Fruit fly (Drosophila melanogaster) whole organism, embryonic: ENCODE results near the gene aop.

Experiments used
- CG10209 ChIP-seq: fragments of 200-800 bp; sonication (Bioruptor generic); optimal IDR thresholded peaks from 3 replicates; lab custom pipeline; 2017; ENCODE audit warnings: missing biosample characterization, mild to moderate bottlenecking, missing genetic modification characterization, missing genetic modification reagents
- CG10462 ChIP-seq: fragments of 200-800 bp; sonication (Bioruptor generic); optimal IDR thresholded peaks from 2 replicates; lab custom pipeline; 2016; ENCODE audit warnings: missing biosample characterization, missing genetic modification characterization
- CG11247 ChIP-seq: fragments of 200-800 bp; sonication (Bioruptor generic); IDR thresholded peaks from 2 replicates; pipeline ENCODE4 v1.3.6; 2022; ENCODE audit warnings: missing biosample characterization, missing genetic modification characterization
- CG12104 ChIP-seq: fragments of 200-800 bp; sonication (Bioruptor generic); optimal IDR thresholded peaks from 3 replicates; lab custom pipeline; 2016; ENCODE audit warnings: missing biosample characterization, missing genetic modification characterization
- CG12155 ChIP-seq: fragments of 200-800 bp; sonication (Bioruptor generic); optimal IDR thresholded peaks from 3 replicates; lab custom pipeline; 2016; ENCODE audit warnings: missing biosample characterization, missing genetic modification characterization
- CG12391 ChIP-seq: fragments of 200-800 bp; sonication (Bioruptor generic); optimal IDR thresholded peaks from 3 replicates; lab custom pipeline; 2018; ENCODE audit warnings: missing biosample characterization, mild to moderate bottlenecking, missing genetic modification characterization, moderate library complexity
- CG2202 ChIP-seq: fragments of 200-800 bp; sonication (Bioruptor generic); optimal IDR thresholded peaks from 2 replicates; lab custom pipeline; 2018; ENCODE audit warnings: missing biosample characterization, mild to moderate bottlenecking, missing genetic modification characterization
- CG30403 ChIP-seq: fragments of 200-800 bp; sonication (Bioruptor generic); optimal IDR thresholded peaks from 3 replicates; lab custom pipeline; 2016; ENCODE audit warnings: missing biosample characterization, missing genetic modification characterization
- CG31388 ChIP-seq: fragments of 200-800 bp; sonication (Bioruptor generic); optimal IDR thresholded peaks from 2 replicates; lab custom pipeline; 2016; ENCODE audit warnings: missing biosample characterization, missing genetic modification characterization
- CG31441 ChIP-seq: fragments of 200-800 bp; sonication (Bioruptor generic); IDR thresholded peaks from 2 replicates; pipeline ENCODE4 v1.3.6; 2022; ENCODE audit warnings: missing biosample characterization, missing genetic modification characterization
- CG34422 ChIP-seq: fragments of 200-800 bp; sonication (Bioruptor generic); IDR thresholded peaks from 3 replicates; pipeline ENCODE4 v1.3.6; 2022; ENCODE audit warnings: missing biosample characterization, missing genetic modification characterization
- CG6654 ChIP-seq: fragments of 200-800 bp; sonication (Bioruptor generic); optimal IDR thresholded peaks from 2 replicates; lab custom pipeline; 2017; ENCODE audit warnings: missing biosample characterization, mild to moderate bottlenecking, missing genetic modification characterization
- CG6689 ChIP-seq: fragments of 200-800 bp; sonication (Bioruptor generic); IDR thresholded peaks from 2 replicates; pipeline ENCODE4 v1.3.6; 2022; ENCODE audit warnings: missing biosample characterization, missing genetic modification characterization
- CG7987 ChIP-seq: fragments of 200-800 bp; sonication (Bioruptor generic); optimal IDR thresholded peaks from 2 replicates; lab custom pipeline; 2018; ENCODE audit warnings: missing biosample characterization, mild to moderate bottlenecking, missing genetic modification characterization, moderate library complexity
- CG8089 ChIP-seq: fragments of 200-800 bp; sonication (Bioruptor generic); optimal IDR thresholded peaks from 3 replicates; lab custom pipeline; 2016; ENCODE audit warnings: missing biosample characterization, missing genetic modification characterization
- CG9437 ChIP-seq: fragments of 200-800 bp; sonication (Bioruptor generic); optimal IDR thresholded peaks from 2 replicates; lab custom pipeline; 2018; ENCODE audit warnings: missing biosample characterization, mild to moderate bottlenecking, missing genetic modification characterization
- Camta ChIP-seq: fragments of 200-800 bp; sonication (Bioruptor generic); optimal IDR thresholded peaks from 2 replicates; lab custom pipeline; 2016; ENCODE audit warnings: missing biosample characterization, missing genetic modification characterization
- Eip74EF ChIP-seq, 2 experiments: fragments of 200-800 bp in 1 of 2; fragments of >200 bp in 1 of 2; sonication (Bioruptor generic) in 1 of 2; optimal IDR thresholded peaks; 2 replicates each; lab custom pipeline; 2017 to 2019; ENCODE audit warnings: missing biosample characterization in 2 of 2, missing genetic modification characterization in 2 of 2, mild to moderate bottlenecking in 1 of 2, moderate library complexity in 1 of 2
- Fer1 ChIP-seq: fragments of 200-800 bp; sonication (Bioruptor generic); optimal IDR thresholded peaks from 2 replicates; lab custom pipeline; 2017; ENCODE audit warnings: missing biosample characterization, mild to moderate bottlenecking, missing genetic modification characterization
- H15 ChIP-seq: fragments of 200-800 bp; sonication (Bioruptor generic); IDR thresholded peaks from 3 replicates; pipeline ENCODE4 v1.3.6; 2022; ENCODE audit warnings: missing biosample characterization, missing genetic modification characterization
- H2.0 ChIP-seq: fragments of 200-800 bp; sonication (Bioruptor generic); IDR thresholded peaks from 2 replicates; pipeline ENCODE4 v1.3.6; 2022; ENCODE audit warnings: missing biosample characterization, missing genetic modification characterization
- Med ChIP-seq: fragments of 200-800 bp; sonication (Bioruptor generic); peaks from one replicate; lab custom pipeline; 2016; ENCODE audit warnings: missing biosample characterization, missing genetic modification characterization, mild to moderate bottlenecking, inconsistent platforms, moderate library complexity
- Neu2 ChIP-seq: fragments of 200-800 bp; sonication (Bioruptor generic); optimal IDR thresholded peaks from 3 replicates; lab custom pipeline; 2016; ENCODE audit warnings: missing biosample characterization, missing genetic modification characterization, borderline replicate concordance
- NfI ChIP-seq: fragments of 200-800 bp; sonication (Bioruptor generic); optimal IDR thresholded peaks from 3 replicates; lab custom pipeline; 2018; ENCODE audit warnings: missing biosample characterization, mild to moderate bottlenecking, missing genetic modification characterization, moderate library complexity
- Opbp ChIP-seq: fragments of 200-800 bp; sonication (Bioruptor generic); IDR thresholded peaks from 3 replicates; pipeline ENCODE4 v1.3.6; 2022; ENCODE audit warnings: missing biosample characterization, missing genetic modification characterization; ENCODE audit not compliant: partially characterized antibody
- Optix ChIP-seq: fragments of 200-800 bp; sonication (Bioruptor generic); IDR thresholded peaks from 3 replicates; pipeline ENCODE4 v1.3.6; 2022; ENCODE audit warnings: missing biosample characterization, missing genetic modification characterization
- Pdp1 ChIP-seq, 2 experiments: fragments of 200-800 bp; sonication (Bioruptor generic); optimal IDR thresholded peaks; 3 replicates each; lab custom pipeline; 2016; ENCODE audit warnings: missing biosample characterization in 2 of 2, missing genetic modification characterization in 2 of 2, mild to moderate bottlenecking in 1 of 2, moderate library complexity in 1 of 2
- Scr ChIP-seq: fragments of 200-800 bp; sonication (Bioruptor generic); IDR thresholded peaks from 2 replicates; pipeline ENCODE4 v1.3.6; 2022; ENCODE audit warnings: missing biosample characterization, missing genetic modification characterization; ENCODE audit not compliant: partially characterized antibody
- Sox102F ChIP-seq: fragments of 200-800 bp; sonication (Bioruptor generic); optimal IDR thresholded peaks from 2 replicates; lab custom pipeline; 2018; ENCODE audit warnings: missing biosample characterization, mild to moderate bottlenecking, missing genetic modification characterization, moderate library complexity
- Stat92E ChIP-seq, 3 experiments: fragments of >200 bp in 2 of 3; fragments of 200-800 bp in 1 of 3; sonication (Bioruptor generic) in 1 of 3; optimal IDR thresholded peaks; 2 replicates each; lab custom pipeline; 2017 to 2019; ENCODE audit warnings: missing biosample characterization in 3 of 3, missing genetic modification characterization in 3 of 3, mild to moderate bottlenecking in 1 of 3, moderate library complexity in 1 of 3
- ab ChIP-seq: fragments of 200-800 bp; sonication (Bioruptor generic); optimal IDR thresholded peaks from 2 replicates; lab custom pipeline; 2016; ENCODE audit warnings: missing biosample characterization, missing genetic modification characterization
- ac ChIP-seq: fragments of 200-800 bp; sonication (Bioruptor generic); optimal IDR thresholded peaks from 3 replicates; lab custom pipeline; 2017; ENCODE audit warnings: missing biosample characterization, mild to moderate bottlenecking, missing genetic modification characterization
- ash1 ChIP-seq: fragments of 200-800 bp; sonication (Bioruptor generic); optimal IDR thresholded peaks from 2 replicates; lab custom pipeline; 2018; ENCODE audit warnings: missing biosample characterization, mild to moderate bottlenecking, missing genetic modification characterization
- az2 ChIP-seq: fragments of 200-800 bp; sonication (Bioruptor generic); optimal IDR thresholded peaks from 3 replicates; lab custom pipeline; 2016; ENCODE audit warnings: missing biosample characterization, missing genetic modification characterization
- bsh ChIP-seq, 2 experiments: fragments of 200-800 bp; sonication (Bioruptor generic); optimal IDR thresholded peaks; 2 replicates each; lab custom pipeline; 2017 to 2018; ENCODE audit warnings: mild to moderate bottlenecking in 2 of 2, missing biosample characterization in 2 of 2, missing genetic modification characterization in 2 of 2, moderate library complexity in 1 of 2
- ci ChIP-seq: fragments of 200-800 bp; sonication (Bioruptor generic); IDR thresholded peaks from 3 replicates; pipeline ENCODE4 v1.3.6; 2022; ENCODE audit warnings: missing biosample characterization, missing genetic modification characterization
- dati ChIP-seq: fragments of 200-800 bp; sonication (Bioruptor generic); IDR thresholded peaks from 2 replicates; pipeline ENCODE4 v1.3.6; 2022; ENCODE audit warnings: missing biosample characterization, missing genetic modification characterization
- org-1 ChIP-seq: fragments of 200-800 bp; sonication (Bioruptor generic); optimal IDR thresholded peaks from 2 replicates; lab custom pipeline; 2017; ENCODE audit warnings: missing biosample characterization, missing genetic modification characterization
- prd ChIP-seq, 3 experiments: fragments of >200 bp in 2 of 3; fragments of 200-800 bp in 1 of 3; sonication (Bioruptor generic) in 1 of 3; optimal IDR thresholded peaks in 2 of 3; IDR thresholded peaks in 1 of 3; 2 replicates in 2 of 3; 3 replicates in 1 of 3; pipeline versions ENCODE4 v1.3.6 to Lab custom; 2017 to 2022; ENCODE audit warnings: missing biosample characterization in 1 of 3, missing genetic modification characterization in 1 of 3
- psq ChIP-seq: fragments of 200-800 bp; sonication (Bioruptor generic); optimal IDR thresholded peaks from 2 replicates; lab custom pipeline; 2017; ENCODE audit warnings: missing biosample characterization, missing genetic modification characterization
- pum ChIP-seq: fragments of 200-800 bp; sonication (Bioruptor generic); optimal IDR thresholded peaks from 2 replicates; lab custom pipeline; 2016; ENCODE audit warnings: missing biosample characterization, missing genetic modification characterization
- seq ChIP-seq: fragments of 200-800 bp; sonication (Bioruptor generic); IDR thresholded peaks from 2 replicates; pipeline ENCODE4 v1.3.6; 2022; ENCODE audit warnings: missing biosample characterization, missing genetic modification characterization
- slp2 ChIP-seq: fragments of 200-800 bp; sonication (Bioruptor generic); optimal IDR thresholded peaks from 2 replicates; lab custom pipeline; 2016; ENCODE audit warnings: missing biosample characterization, missing genetic modification characterization
- unpg ChIP-seq: fragments of 200-800 bp; sonication (Bioruptor generic); optimal IDR thresholded peaks from 3 replicates; lab custom pipeline; 2018; ENCODE audit warnings: missing biosample characterization, mild to moderate bottlenecking, missing genetic modification characterization, moderate library complexity
- zf30C ChIP-seq: fragments of 200-800 bp; sonication (Bioruptor generic); optimal IDR thresholded peaks from 3 replicates; lab custom pipeline; 2018; ENCODE audit warnings: missing biosample characterization, mild to moderate bottlenecking, missing genetic modification characterization
- zfh2 ChIP-seq: fragments of 200-800 bp; sonication (Bioruptor generic); optimal IDR thresholded peaks from 2 replicates; lab custom pipeline; 2016; ENCODE audit warnings: missing biosample characterization, missing genetic modification characterization

Gene aop

dm6 chr2L:2161244-2162243, 17.0 kb downstream of the aop start (continued):
- TF ChIP-seq CG31441 (GFP tag; lab: Robert Waterston, UW) (peak; percentile 30; the same call in 1 of the 2 replicates), psq (GFP tag; lab: Kevin White, UChicago) (peak; percentile 47), bsh (GFP tag; optimal IDR thresholded peaks at IDR 0.05; lab: Kevin White, UChicago) (peak; percentile 33 to 36), az2 (GFP tag; lab: Kevin White, UChicago) (peak; percentile 54), Optix (GFP tag; lab: Robert Waterston, UW) (no peak), CG7987 (no peak), seq (GFP tag; lab: Robert Waterston, UW) (no peak), unpg (GFP tag; lab: Kevin White, UChicago) (peak; percentile 7), CG8089 (GFP tag; lab: Kevin White, UChicago) (peak; percentile 19), Pdp1 (GFP tag; optimal IDR thresholded peaks at IDR 0.05; lab: Kevin White, UChicago) (peak; percentile 27 to 50), CG12104 (GFP tag; lab: Kevin White, UChicago) (peak; percentile 3), CG30403 (GFP tag; lab: Kevin White, UChicago) (peak; percentile 73), CG6689 (GFP tag; lab: Robert Waterston, UW) (peak; percentile 35; the same call in 1 of the 2 replicates), Scr (peak; percentile 51), zfh2 (GFP tag; lab: Kevin White, UChicago) (peak; percentile 46), CG11247 (peak; percentile 28; the same call in 1 of the 2 replicates), Opbp (GFP tag; lab: Robert Waterston, UW) (0 out of 3 replicates have a peak, but pooled peaks have one; percentile 35), CG6654 (peak; percentile 35), NfI (GFP tag; lab: Kevin White, UChicago) (peak; percentile 27), Neu2 (GFP tag; lab: Kevin White, UChicago) (no peak), Fer1 (no peak), H2.0 (GFP tag; lab: Robert Waterston, UW) (peak; percentile 52), ci (GFP tag; lab: Robert Waterston, UW) (peak; percentile 76; the same call in 2 of the 3 replicates), Stat92E (GFP tag; optimal IDR thresholded peaks at IDR 0.05; lab: Kevin White, UChicago) (peak in 1 of 3 experiments; percentile 52), CG31388 (GFP tag; lab: Kevin White, UChicago) (no peak), Camta (peak; percentile 7), CG9437 (GFP tag; lab: Kevin White, UChicago) (peak; percentile 80), prd (optimal IDR thresholded peaks at IDR 0.05; lab: Kevin White, UChicago) (no peak), prd (GFP tag; IDR thresholded peaks at IDR 0.05; lab: Robert Waterston, UW) (peak; percentile 60), CG2202 (tag; lab: Kevin White, UChicago) (peak; percentile 8), H15 (no peak), Eip74EF (GFP tag; optimal IDR thresholded peaks at IDR 0.05; lab: Kevin White, UChicago) (peak in 1 of 2 experiments; percentile 34), CG12155 (peak; percentile 12), Sox102F (GFP tag; lab: Kevin White, UChicago) (peak; percentile 62), ash1 (GFP tag; lab: Kevin White, UChicago) (no peak), CG34422 (GFP tag; lab: Robert Waterston, UW) (peak; percentile 33; the same call in 1 of the 3 replicates), ac (GFP tag; lab: Kevin White, UChicago) (no peak), pum (GFP tag; lab: Kevin White, UChicago) (peak; percentile 28), ab (GFP tag; lab: Kevin White, UChicago) (peak; percentile 47), CG10209 (GFP tag; lab: Kevin White, UChicago) (peak; percentile 58), Med (GFP tag; lab: Kevin White, UChicago) (peak; percentile 76), CG10462 (GFP tag; lab: Kevin White, UChicago) (no peak), CG12391 (tag; lab: Kevin White, UChicago) (peak; percentile 65), dati (GFP tag; lab: Robert Waterston, UW) (no peak), slp2 (GFP tag; lab: Kevin White, UChicago) (peak; percentile 31), org-1 (GFP tag; lab: Kevin White, UChicago) (no peak), zf30C (peak; percentile 40)
